Worm (Caenorhabditis elegans) whole organism, midembryonic: ENCODE measurements around the gene C04H5.7.

ENCODE experiments used
- T22C8.4 ChIP-seq: fragments of 200-800 bp; sonication (Bioruptor generic); IDR thresholded peaks from 2 replicates; pipeline ENCODE4 v1.3.6; 2022; ENCODE audit warnings: missing genetic modification characterization, missing compliant biosample characterization
- cog-1 ChIP-seq: sonication (generic microtip); optimal IDR thresholded peaks from 2 replicates; lab custom pipeline; 2016; ENCODE audit warnings: missing genetic modification characterization, missing compliant biosample characterization
- flt-1 ChIP-seq: fragments of 200-800 bp; sonication (Bioruptor generic); IDR thresholded peaks from 2 replicates; pipeline ENCODE4 v1.3.6; 2022; ENCODE audit warnings: missing genetic modification characterization, missing compliant biosample characterization
- klf-2 ChIP-seq: fragments of 200-800 bp; sonication (Bioruptor generic); conservative IDR thresholded peaks from 2 replicates; pipeline ENCODE4 v1.3.6; 2022; ENCODE audit warnings: missing genetic modification reagents, missing genetic modification characterization, missing compliant biosample characterization
- med-1 ChIP-seq: sonication (generic microtip); optimal IDR thresholded peaks from 2 replicates; lab custom pipeline; 2017; ENCODE audit warnings: missing genetic modification characterization, mild to moderate bottlenecking, missing compliant biosample characterization, antibody characterized with exemption, missing genetic modification reagents; ENCODE audit not compliant: insufficient read depth
- ref-1 ChIP-seq: fragments of 200-800 bp; sonication (Bioruptor generic); conservative IDR thresholded peaks from 2 replicates; pipeline ENCODE4 v1.3.6; 2022; ENCODE audit warnings: missing genetic modification reagents, missing genetic modification characterization, missing compliant biosample characterization
- tab-1 ChIP-seq: fragments of 200-800 bp; sonication (Bioruptor generic); IDR thresholded peaks from 2 replicates; pipeline ENCODE4 v1.3.6; 2022; ENCODE audit warnings: missing genetic modification characterization, missing compliant biosample characterization
- ztf-23 ChIP-seq: fragments of 200-800 bp; sonication (Bioruptor generic); IDR thresholded peaks from 2 replicates; pipeline ENCODE4 v1.3.6; 2022; ENCODE audit warnings: missing genetic modification reagents, missing genetic modification characterization, missing compliant biosample characterization
- ztf-29 ChIP-seq: fragments of 200-800 bp; sonication (Bioruptor generic); IDR thresholded peaks from 2 replicates; pipeline ENCODE4 v1.3.6; 2022; ENCODE audit warnings: missing genetic modification reagents, missing genetic modification characterization, missing compliant biosample characterization

C04H5.7 gene

ce11 chrII:14580549-14580948, 42.8 kb downstream of the C04H5.7 start, which contains the start of the genes nspb-8 and nspb-9:
nspb-8 (minus strand) TSS chrII:14580649.
nspb-9 (plus strand) TSS chrII:14580859.
- no peak for TF ChIP-seq ztf-23 (GFP tag; lab: Robert Waterston, UW)
- TF ChIP-seq cog-1: no peak
- no peak for TF ChIP-seq klf-2 (GFP tag; lab: Robert Waterston, UW)
- no peak for TF ChIP-seq ref-1
- no peak for TF ChIP-seq med-1 (GFP tag; lab: Kevin White, UChicago)
- no peak for TF ChIP-seq ztf-29 (GFP tag; lab: Robert Waterston, UW)
- TF ChIP-seq T22C8.4 (GFP tag; lab: Robert Waterston, UW): no peak
- no peak for TF ChIP-seq tab-1 (GFP tag; lab: Robert Waterston, UW)
- TF ChIP-seq flt-1: no peak

ce11 chrII:14582206-14582605, 44.5 kb downstream of the C04H5.7 start, which contains the start of gene C01G12.3:
C01G12.3 (minus strand) TSS chrII:14582306.
- no peak for TF ChIP-seq tab-1 (GFP tag; lab: Robert Waterston, UW)
- TF ChIP-seq ztf-29 (GFP tag; lab: Robert Waterston, UW): no peak
- no peak for TF ChIP-seq ref-1
- no peak for TF ChIP-seq T22C8.4 (GFP tag; lab: Robert Waterston, UW)
- no peak for TF ChIP-seq klf-2 (GFP tag; lab: Robert Waterston, UW)
- TF ChIP-seq ztf-23 (GFP tag; lab: Robert Waterston, UW): no peak
- TF ChIP-seq cog-1: no peak
- TF ChIP-seq med-1 (GFP tag; lab: Kevin White, UChicago): no peak
- TF ChIP-seq flt-1: no peak

ce11 chrII:14587407-14587806, 49.7 kb downstream of the C04H5.7 start, which contains the start of gene C01G12.5:
C01G12.5 (minus strand) TSS chrII:14587507.
- TF ChIP-seq med-1 (GFP tag; lab: Kevin White, UChicago): no peak
- no peak for TF ChIP-seq klf-2 (GFP tag; lab: Robert Waterston, UW)
- TF ChIP-seq ztf-23 (GFP tag; lab: Robert Waterston, UW): no peak
- TF ChIP-seq tab-1 (GFP tag; lab: Robert Waterston, UW): no peak
- TF ChIP-seq ztf-29 (GFP tag; lab: Robert Waterston, UW): no peak
- no peak for TF ChIP-seq T22C8.4 (GFP tag; lab: Robert Waterston, UW)
- no peak for TF ChIP-seq ref-1
- no peak for TF ChIP-seq cog-1
- TF ChIP-seq flt-1: no peak

ce11 chrII:14588162-14588561, 50.4 kb downstream of the C04H5.7 start, which contains the start of gene nspb-10:
nspb-10 (minus strand) TSS chrII:14588262.
- TF ChIP-seq ztf-23 (GFP tag; lab: Robert Waterston, UW) (no peak), cog-1 (no peak)
